Worm (Caenorhabditis elegans): Measurements from ENCODE around the gene T05C12.8.
A peak's percentile ranks its signal among the peaks of the same experiment; 100 is the strongest.

T05C12.8 gene

ce11 chrII:8141135-8141534 is 49.2 kb downstream of the T05C12.8 start:
- TF ChIP-seq attf-6 (GFP tag; IDR thresholded peaks at IDR 0.05) (0 out of 2 replicates have a peak, but pooled peaks have one; percentile 58), snpc-4 (GFP tag; optimal IDR thresholded peaks at IDR 0.05) (no peak), snpc-4 (tag; optimal IDR thresholded peaks at IDR 0.05) (peak in 1 of 4 experiments; percentile 3), cebp-1 (GFP tag; IDR thresholded peaks at IDR 0.05) (no peak), cebp-1 (tag; optimal IDR thresholded peaks at IDR 0.05) (peak; percentile 41), ceh-100 (GFP tag; IDR thresholded peaks at IDR 0.05) (0 out of 2 replicates have a peak, but pooled peaks have one; percentile 14), ama-1 (optimal IDR thresholded peaks at IDR 0.05) (no peak), ama-1 (GFP tag; optimal IDR thresholded peaks at IDR 0.05) (peak in 1 of 2 experiments; percentile 31), B0336.3 (GFP tag; IDR thresholded peaks at IDR 0.05) (peak; percentile 66; the same call in 1 of the 2 replicates), athp-1 (tag; optimal IDR thresholded peaks at IDR 0.05) (peak; percentile 22), F52B5.7 (tag; optimal IDR thresholded peaks at IDR 0.05) (peak; percentile 7), nhr-27 (tag; optimal IDR thresholded peaks at IDR 0.05) (peak; percentile 11), B0019.2 (GFP tag; conservative IDR thresholded peaks at IDR 0.05) (0 out of 2 replicates have a peak, but pooled peaks have one; percentile 7), pbrm-1 (GFP tag; IDR thresholded peaks at IDR 0.05) (0 out of 2 replicates have a peak, but pooled peaks have one; percentile 37), sptf-2 (GFP tag; optimal IDR thresholded peaks at IDR 0.05) (no peak), repo-1 (tag; optimal IDR thresholded peaks at IDR 0.05) (peak; percentile 15), sdz-38 (tag; optimal IDR thresholded peaks at IDR 0.05) (no peak), snpc-1.3 (tag; optimal IDR thresholded peaks at IDR 0.05; ENCODE audit: insufficient read depth) (no peak), ekl-4 (GFP tag; IDR thresholded peaks at IDR 0.05) (0 out of 2 replicates have a peak, but pooled peaks have one; percentile 29), madf-6 (GFP tag; IDR thresholded peaks at IDR 0.05) (peak; percentile 36; the same call in 1 of the 2 replicates), hrde-1 (tag; optimal IDR thresholded peaks at IDR 0.05; ENCODE audit: borderline replicate concordance) (peak; percentile 16), nfya-2 (GFP tag; IDR thresholded peaks at IDR 0.05) (peak; percentile 73; the same call in 1 of the 2 replicates), Y53F4B.3 (GFP tag; IDR thresholded peaks at IDR 0.05) (no peak), nhr-179 (tag; optimal IDR thresholded peaks at IDR 0.05) (no peak), bed-2 (GFP tag; IDR thresholded peaks at IDR 0.05) (no peak), nfyb-1 (GFP tag; IDR thresholded peaks at IDR 0.05) (peak; percentile 57; the same call in 1 of the 2 replicates), tbp1 (GFP tag; optimal IDR thresholded peaks at IDR 0.05) (peak; percentile 15), die-1 (tag; optimal IDR thresholded peaks at IDR 0.05) (peak; percentile 16), snpc-3.4 (tag; optimal IDR thresholded peaks at IDR 0.05) (peak; percentile 19), B0035.1 (tag; optimal IDR thresholded peaks at IDR 0.05) (no peak), D2030.7 (GFP tag; IDR thresholded peaks at IDR 0.05) (0 out of 2 replicates have a peak, but pooled peaks have one; percentile 28)

ce11 chrII:8138015-8138546 is 52.3 kb downstream of the T05C12.8 start, which contains the start of gene cdc-48.2:
cdc-48.2 (plus strand) TSS chrII:8138496.
- TF ChIP-seq hmg-1.2 (GFP tag; IDR thresholded peaks at IDR 0.05) (0 out of 2 replicates have a peak, but pooled peaks have one; percentile 14), nhr-80 (tag; optimal IDR thresholded peaks at IDR 0.05) (peak; percentile 2), rcor-1 (GFP tag; IDR thresholded peaks at IDR 0.05) (0 out of 2 replicates have a peak, but pooled peaks have one; percentile 17), efl-1 (GFP tag; optimal IDR thresholded peaks at IDR 0.05) (no peak), cebp-1 (GFP tag; IDR thresholded peaks at IDR 0.05) (no peak), cebp-1 (tag; optimal IDR thresholded peaks at IDR 0.05) (peak; percentile 4), attf-5 (GFP tag; optimal IDR thresholded peaks at IDR 0.05) (peak; percentile 36), ceh-100 (GFP tag; IDR thresholded peaks at IDR 0.05) (0 out of 2 replicates have a peak, but pooled peaks have one; percentile 9), ztf-22 (GFP tag; optimal IDR thresholded peaks at IDR 0.05) (no peak), ztf-18 (tag; optimal IDR thresholded peaks at IDR 0.05) (no peak)

All from whole organism, young adult.